Worm (Caenorhabditis elegans) whole organism, L4/young adult: Measurements from ENCODE around the gene B0310.1.

Experiments used
- W03F9.2 ChIP-seq: fragments of 150-350 bp; optimal IDR thresholded peaks from 2 replicates; lab custom pipeline; 2014; ENCODE audit warnings: missing biosample characterization, missing genetic modification characterization
- dao-5 ChIP-seq: sonication (generic microtip); optimal IDR thresholded peaks from 2 replicates; lab custom pipeline; 2016; ENCODE audit warnings: missing genotype, missing genetic modification characterization, moderate library complexity, missing compliant biosample characterization
- him-1 ChIP-seq: sonication (generic microtip); optimal IDR thresholded peaks from 2 replicates; lab custom pipeline; 2016; ENCODE audit warnings: missing genotype, missing genetic modification reagents, missing genetic modification characterization, missing compliant biosample characterization

ce11 chrX:530011-530410, 37.0 kb downstream of the B0310.1 start, which contains the start of gene ugt-46:
- no peak for TF ChIP-seq W03F9.2
- no peak for TF ChIP-seq him-1 (tag; lab: Kevin White, UChicago)
- no peak for TF ChIP-seq dao-5 (tag; lab: Kevin White, UChicago)
